Worm (Caenorhabditis elegans) whole organism, young adult: ENCODE measurements around the gene C52E4.7.

Experiments
- madf-3 ChIP-seq: fragments of 200-800 bp; sonication (Bioruptor generic); IDR thresholded peaks from 2 replicates; pipeline ENCODE4 v1.3.6; 2022; ENCODE audit warnings: missing genetic modification reagents, missing genetic modification characterization, missing compliant biosample characterization
- unc-62 ChIP-seq: fragments of 150-350 bp; optimal IDR thresholded peaks from 2 replicates; lab custom pipeline; 2014; ENCODE audit warnings: missing biosample characterization, missing genetic modification reagents, missing genetic modification characterization

- TF ChIP-seq madf-3 (GFP tag; lab: Robert Waterston, UW) = no peak
- TF ChIP-seq unc-62 (GFP tag; lab: Kevin White, UChicago) = no peak
Observed at ce11 chrV:11953621-11954020, 40.5 kb upstream of the C52E4.7 start.
